Worm (Caenorhabditis elegans) whole organism, L1 larva: ENCODE data around the gene eif-2D.

Experiments
- C16A3.4 ChIP-seq: fragments of 150-350 bp; optimal IDR thresholded peaks from 2 replicates; lab custom pipeline; 2014; ENCODE audit warnings: missing biosample characterization, missing genetic modification characterization
- Y116A8C.19 ChIP-seq: sonication (generic microtip); optimal IDR thresholded peaks from 2 replicates; lab custom pipeline; 2016; ENCODE audit warnings: missing compliant biosample characterization, missing genetic modification characterization, borderline replicate concordance
- aly-2 ChIP-seq: fragments of 150-350 bp; optimal IDR thresholded peaks from 2 replicates; lab custom pipeline; 2014; ENCODE audit warnings: missing biosample characterization, missing genetic modification characterization
- blmp-1 ChIP-seq: fragments of 150-350 bp; optimal IDR thresholded peaks from 2 replicates; lab custom pipeline; 2014; ENCODE audit warnings: missing biosample characterization, missing genetic modification characterization
- ceh-63 ChIP-seq: fragments of 200-800 bp; sonication (Bioruptor generic); optimal IDR thresholded peaks from 2 replicates; lab custom pipeline; 2018; ENCODE audit warnings: mild to moderate bottlenecking, missing genetic modification characterization, missing compliant biosample characterization
- ceh-8 ChIP-seq: fragments of 200-800 bp; sonication (Bioruptor generic); optimal IDR thresholded peaks from 2 replicates; lab custom pipeline; 2018; ENCODE audit warnings: mild to moderate bottlenecking, missing genetic modification characterization, moderate library complexity, missing compliant biosample characterization
- ceh-82 ChIP-seq, 3 experiments: fragments of 150-350 bp in 1 of 3; sonication (generic microtip) in 2 of 3; optimal IDR thresholded peaks; 2 replicates each; lab custom pipeline; 2014 to 2017; ENCODE audit warnings: missing biosample characterization in 3 of 3, missing genetic modification characterization in 3 of 3
- ceh-90 ChIP-seq: sonication (generic microtip); optimal IDR thresholded peaks from 2 replicates; lab custom pipeline; 2016; ENCODE audit warnings: missing genetic modification characterization, missing compliant biosample characterization
- dpl-1 ChIP-seq, 3 experiments: fragments of 150-350 bp in 2 of 3; sonication (generic microtip) in 1 of 3; optimal IDR thresholded peaks; 2 replicates each; lab custom pipeline; 2014 to 2017; ENCODE audit warnings: missing biosample characterization in 3 of 3, missing genetic modification characterization in 3 of 3, missing genetic modification reagents in 3 of 3
- efl-1 ChIP-seq, 4 experiments: fragments of 150-350 bp; optimal IDR thresholded peaks in 3 of 4; peaks in 1 of 4; 1 replicate in 1 of 4; 2 replicates in 3 of 4; lab custom pipeline; 2014; ENCODE audit warnings: missing biosample characterization in 2 of 4, missing genetic modification characterization in 2 of 4, missing genetic modification reagents in 2 of 4
- egl-27 ChIP-seq, 2 experiments: fragments of 150-350 bp in 1 of 2; sonication (generic microtip); optimal IDR thresholded peaks; 3 replicates each; lab custom pipeline; 2017 to 2018; ENCODE audit warnings: missing biosample characterization in 2 of 2, missing genetic modification characterization in 2 of 2, missing genetic modification reagents in 2 of 2
- elt-3 ChIP-seq, 6 experiments: fragments of 150-350 bp in 1 of 6; sonication (generic microtip); optimal IDR thresholded peaks; 2 replicates each; lab custom pipeline; 2017 to 2018; ENCODE audit warnings: missing biosample characterization in 6 of 6, missing genetic modification characterization in 6 of 6, inconsistent platforms in 1 of 6
- ets-5 ChIP-seq: fragments of 200-800 bp; sonication (Bioruptor generic); IDR thresholded peaks from 2 replicates; pipeline ENCODE4 v1.3.6; 2022; ENCODE audit warnings: missing genetic modification characterization, missing compliant biosample characterization
- fkh-8 ChIP-seq: sonication (generic microtip); optimal IDR thresholded peaks from 2 replicates; lab custom pipeline; 2016; ENCODE audit warnings: mild to moderate bottlenecking, missing genetic modification characterization, missing compliant biosample characterization
- fos-1 ChIP-seq: fragments of 150-350 bp; optimal IDR thresholded peaks from 2 replicates; lab custom pipeline; 2014; ENCODE audit warnings: missing biosample characterization, missing genetic modification characterization
- grh-1 ChIP-seq: fragments of 200-800 bp; sonication (Bioruptor generic); IDR thresholded peaks from 2 replicates; pipeline ENCODE4 v1.3.6; 2022; ENCODE audit warnings: missing genetic modification reagents, missing genetic modification characterization, missing compliant biosample characterization
- hlh-17 ChIP-seq: fragments of 200-800 bp; sonication (Bioruptor generic); optimal IDR thresholded peaks from 2 replicates; lab custom pipeline; 2018; ENCODE audit warnings: missing genetic modification characterization, mild to moderate bottlenecking, missing compliant biosample characterization, moderate library complexity, borderline replicate concordance
- hpl-2 ChIP-seq: fragments of 150-350 bp; optimal IDR thresholded peaks from 2 replicates; lab custom pipeline; 2014; ENCODE audit warnings: missing biosample characterization, missing genetic modification reagents, missing genetic modification characterization
- isw-1 ChIP-seq: fragments of 200-800 bp; sonication (Bioruptor generic); IDR thresholded peaks from 2 replicates; pipeline ENCODE4 v1.3.6; 2022; ENCODE audit warnings: missing genetic modification characterization, missing compliant biosample characterization
- lin-14 ChIP-seq: fragments of 200-800 bp; sonication (Bioruptor generic); optimal IDR thresholded peaks from 2 replicates; lab custom pipeline; 2018; ENCODE audit warnings: mild to moderate bottlenecking, missing genetic modification characterization, moderate library complexity, missing compliant biosample characterization
- lin-15B ChIP-seq: fragments of 150-350 bp; sonication (generic microtip); optimal IDR thresholded peaks from 3 replicates; lab custom pipeline; 2014; ENCODE audit warnings: missing biosample characterization, missing genetic modification characterization
- lin-35 ChIP-seq, 2 experiments: fragments of 150-350 bp; optimal IDR thresholded peaks; 2 replicates each; lab custom pipeline; 2014; ENCODE audit warnings: missing biosample characterization in 2 of 2, missing genetic modification characterization in 2 of 2, missing genetic modification reagents in 2 of 2
- lir-3 ChIP-seq: sonication (generic microtip); optimal IDR thresholded peaks from 2 replicates; lab custom pipeline; 2016; ENCODE audit warnings: mild to moderate bottlenecking, missing genetic modification characterization, moderate library complexity, missing compliant biosample characterization; ENCODE audit not compliant: poor library complexity
- mab-9 ChIP-seq: fragments of 200-800 bp; sonication (Bioruptor generic); IDR thresholded peaks from 2 replicates; pipeline ENCODE4 v1.3.6; 2022; ENCODE audit warnings: missing genetic modification reagents, missing genetic modification characterization, missing compliant biosample characterization
- mdl-1 ChIP-seq, 2 experiments: fragments of 150-350 bp; optimal IDR thresholded peaks; 2 replicates each; lab custom pipeline; 2014 to 2017; ENCODE audit warnings: missing biosample characterization in 2 of 2, missing genetic modification characterization in 2 of 2, inconsistent platforms in 1 of 2
- nhr-19 ChIP-seq: fragments of 200-800 bp; sonication (Bioruptor generic); conservative IDR thresholded peaks from 2 replicates; pipeline ENCODE4 v1.3.6; 2022; ENCODE audit warnings: missing genetic modification characterization, missing compliant biosample characterization
- nhr-20 ChIP-seq: sonication (generic microtip); optimal IDR thresholded peaks from 2 replicates; lab custom pipeline; 2016; ENCODE audit warnings: mild to moderate bottlenecking, missing genetic modification characterization, missing compliant biosample characterization
- nhr-28 ChIP-seq: fragments of 150-350 bp; optimal IDR thresholded peaks from 2 replicates; lab custom pipeline; 2014; ENCODE audit warnings: missing biosample characterization, missing genetic modification characterization
- nhr-47 ChIP-seq: sonication (generic microtip); optimal IDR thresholded peaks from 2 replicates; lab custom pipeline; 2016; ENCODE audit warnings: mild to moderate bottlenecking, missing genetic modification characterization, moderate library complexity, missing compliant biosample characterization
- nhr-71 ChIP-seq: sonication (generic microtip); optimal IDR thresholded peaks from 2 replicates; lab custom pipeline; 2016; ENCODE audit warnings: mild to moderate bottlenecking, missing genetic modification characterization, moderate library complexity, missing compliant biosample characterization
- nhr-76 ChIP-seq: sonication (generic microtip); optimal IDR thresholded peaks from 2 replicates; lab custom pipeline; 2017; ENCODE audit warnings: missing biosample characterization, missing genetic modification characterization
- nhr-84 ChIP-seq: sonication (generic microtip); optimal IDR thresholded peaks from 2 replicates; lab custom pipeline; 2017; ENCODE audit warnings: missing biosample characterization, missing genetic modification characterization
- nhr-85 ChIP-seq: sonication (generic microtip); peaks from one replicate; lab custom pipeline; 2016; ENCODE audit warnings: missing genetic modification characterization, inconsistent platforms, missing compliant biosample characterization
- nhr-90 ChIP-seq: sonication (generic microtip); optimal IDR thresholded peaks from 2 replicates; lab custom pipeline; 2016; ENCODE audit warnings: mild to moderate bottlenecking, missing genetic modification characterization, missing compliant biosample characterization; ENCODE audit not compliant: poor library complexity
- pag-3 ChIP-seq: sonication (generic microtip); optimal IDR thresholded peaks from 2 replicates; lab custom pipeline; 2017; ENCODE audit warnings: missing genetic modification characterization, mild to moderate bottlenecking, missing compliant biosample characterization, antibody characterized with exemption, borderline replicate concordance; ENCODE audit not compliant: insufficient read depth
- pax-3 ChIP-seq: fragments of 200-800 bp; sonication (Bioruptor generic); optimal IDR thresholded peaks from 2 replicates; lab custom pipeline; 2018; ENCODE audit warnings: mild to moderate bottlenecking, missing genetic modification characterization, moderate library complexity, missing compliant biosample characterization
- rnt-1 ChIP-seq: sonication (generic microtip); optimal IDR thresholded peaks from 2 replicates; lab custom pipeline; 2016; ENCODE audit warnings: mild to moderate bottlenecking, missing genetic modification characterization, moderate library complexity, missing compliant biosample characterization
- skn-1 ChIP-seq: fragments of 150-350 bp; optimal IDR thresholded peaks from 2 replicates; lab custom pipeline; 2014; ENCODE audit warnings: missing biosample characterization, missing genetic modification characterization
- snpc-4 ChIP-seq: fragments of 150-350 bp; optimal IDR thresholded peaks from 2 replicates; lab custom pipeline; 2014; ENCODE audit warnings: missing biosample characterization, missing genetic modification characterization
- snu-23 ChIP-seq: sonication (generic microtip); optimal IDR thresholded peaks from 2 replicates; lab custom pipeline; 2016; ENCODE audit warnings: missing genetic modification characterization, missing compliant biosample characterization
- sptf-1 ChIP-seq: fragments of 150-350 bp; optimal IDR thresholded peaks from 2 replicates; lab custom pipeline; 2014; ENCODE audit warnings: missing biosample characterization, missing genetic modification characterization
- sup-37 ChIP-seq: fragments of 200-800 bp; sonication (Bioruptor generic); optimal IDR thresholded peaks from 2 replicates; lab custom pipeline; 2018; ENCODE audit warnings: mild to moderate bottlenecking, missing genetic modification characterization, missing compliant biosample characterization
- swsn-7 ChIP-seq: sonication (generic microtip); optimal IDR thresholded peaks from 2 replicates; lab custom pipeline; 2016; ENCODE audit warnings: missing genetic modification characterization, missing compliant biosample characterization
- tbx-2 ChIP-seq: sonication (generic microtip); optimal IDR thresholded peaks from 2 replicates; lab custom pipeline; 2016; ENCODE audit warnings: missing genetic modification characterization, missing compliant biosample characterization
- tlp-1 ChIP-seq: fragments of 150-350 bp; optimal IDR thresholded peaks from 2 replicates; lab custom pipeline; 2014; ENCODE audit warnings: missing biosample characterization, missing genetic modification characterization
- unc-130 ChIP-seq: fragments of 150-350 bp; optimal IDR thresholded peaks from 2 replicates; lab custom pipeline; 2017; ENCODE audit warnings: missing biosample characterization, missing genetic modification characterization, inconsistent platforms
- unc-86 ChIP-seq: sonication (generic microtip); optimal IDR thresholded peaks from 2 replicates; lab custom pipeline; 2016; ENCODE audit warnings: missing genetic modification characterization, missing compliant biosample characterization
- xbp-1 ChIP-seq: sonication (generic microtip); optimal IDR thresholded peaks from 2 replicates; lab custom pipeline; 2016; ENCODE audit warnings: missing genetic modification characterization, missing compliant biosample characterization
- zag-1 ChIP-seq: fragments of 150-350 bp; optimal IDR thresholded peaks from 2 replicates; lab custom pipeline; 2014; ENCODE audit warnings: missing biosample characterization, missing genetic modification characterization
- ztf-4 ChIP-seq: fragments of 150-350 bp; optimal IDR thresholded peaks from 2 replicates; lab custom pipeline; 2014; ENCODE audit warnings: missing biosample characterization, missing genetic modification characterization

Gene eif-2D

ce11 chrII:5649236-5650004, 42.1 kb upstream of the eif-2D start, which contains the start of the genes sam-4, F59E12.17 and zyg-1:
sam-4 (minus strand) TSS chrII:5649286.
F59E12.17 (minus strand) TSS chrII:5649470.
zyg-1 (plus strand) TSS chrII:5649748.
- TF ChIP-seq lin-14 (GFP tag; lab: Kevin White, UChicago) (no peak), C16A3.4 (tag; lab: Kevin White, UChicago) (peak; percentile 85), zag-1 (no peak), rnt-1 (peak; percentile 86), fkh-8 (tag; lab: Kevin White, UChicago) (peak; percentile 60), ceh-90 (peak; percentile 57), mdl-1 (tag; optimal IDR thresholded peaks at IDR 0.05; lab: Kevin White, UChicago) (peak in 1 of 2 experiments; percentile 35), skn-1 (tag; lab: Kevin White, UChicago) (peak; percentile 81), lin-35 (GFP tag; optimal IDR thresholded peaks at IDR 0.05; lab: Kevin White, UChicago) (peak; percentile 80 to 90), efl-1 (optimal IDR thresholded peaks at IDR 0.05; lab: Kevin White, UChicago) (peak; percentile 78 to 83), efl-1 (GFP tag; optimal IDR thresholded peaks at IDR 0.05 in 1 of 2; lab: Kevin White, UChicago) (peak; percentile 85 to 98), dpl-1 (GFP tag; optimal IDR thresholded peaks at IDR 0.05; lab: Kevin White, UChicago) (peak; percentile 68 to 87 (median 77)), nhr-90 (tag; lab: Kevin White, UChicago) (peak; percentile 18), blmp-1 (no peak), elt-3 (tag; optimal IDR thresholded peaks at IDR 0.05; lab: Kevin White, UChicago) (peak in 1 of 6 experiments; percentile 20), grh-1 (GFP tag; lab: Robert Waterston, UW) (no peak), tbx-2 (tag; lab: Kevin White, UChicago) (peak; percentile 52), Y116A8C.19 (tag; lab: Kevin White, UChicago) (no peak), snpc-4 (tag; lab: Kevin White, UChicago) (peak; percentile 53), ceh-8 (GFP tag; lab: Kevin White, UChicago) (no peak), aly-2 (tag; lab: Kevin White, UChicago) (no peak), ceh-63 (GFP tag; lab: Kevin White, UChicago) (no peak), nhr-47 (tag; lab: Kevin White, UChicago) (peak; percentile 50), ztf-4 (tag; lab: Kevin White, UChicago) (no peak), nhr-76 (tag; lab: Kevin White, UChicago) (no peak), isw-1 (GFP tag; lab: Robert Waterston, UW) (peak; percentile 41), hpl-2 (peak; percentile 42), sptf-1 (tag; lab: Kevin White, UChicago) (no peak), lin-15B (tag; lab: Kevin White, UChicago) (peak; percentile 86), ets-5 (GFP tag; lab: Robert Waterston, UW) (no peak), nhr-19 (0 out of 2 replicates have a peak, but pooled peaks have one; percentile 20), egl-27 (tag; optimal IDR thresholded peaks at IDR 0.05; lab: Kevin White, UChicago) (no peak), lir-3 (tag; lab: Kevin White, UChicago) (peak; percentile 77), snu-23 (GFP tag; lab: Kevin White, UChicago) (peak; percentile 68), nhr-84 (no peak), xbp-1 (tag; lab: Kevin White, UChicago) (peak; percentile 47), ceh-82 (tag; optimal IDR thresholded peaks at IDR 0.05; lab: Kevin White, UChicago) (peak; percentile 8 to 84 (median 37)), pax-3 (tag; lab: Kevin White, UChicago) (no peak), sup-37 (GFP tag; lab: Kevin White, UChicago) (no peak), tlp-1 (no peak), unc-130 (tag; lab: Kevin White, UChicago) (no peak), fos-1 (no peak), nhr-20 (peak; percentile 61), hlh-17 (GFP tag; lab: Kevin White, UChicago) (no peak), unc-86 (peak; percentile 12), swsn-7 (tag; lab: Kevin White, UChicago) (peak; percentile 28), nhr-71 (peak; percentile 66), mab-9 (GFP tag; lab: Robert Waterston, UW) (no peak), nhr-85 (tag; lab: Kevin White, UChicago) (peak; percentile 74), nhr-28 (tag; lab: Kevin White, UChicago) (no peak), pag-3 (tag; lab: Kevin White, UChicago) (no peak)
